Fruit fly (Drosophila melanogaster): ENCODE measurements around the gene Rph.

The Rph gene

DNA sequence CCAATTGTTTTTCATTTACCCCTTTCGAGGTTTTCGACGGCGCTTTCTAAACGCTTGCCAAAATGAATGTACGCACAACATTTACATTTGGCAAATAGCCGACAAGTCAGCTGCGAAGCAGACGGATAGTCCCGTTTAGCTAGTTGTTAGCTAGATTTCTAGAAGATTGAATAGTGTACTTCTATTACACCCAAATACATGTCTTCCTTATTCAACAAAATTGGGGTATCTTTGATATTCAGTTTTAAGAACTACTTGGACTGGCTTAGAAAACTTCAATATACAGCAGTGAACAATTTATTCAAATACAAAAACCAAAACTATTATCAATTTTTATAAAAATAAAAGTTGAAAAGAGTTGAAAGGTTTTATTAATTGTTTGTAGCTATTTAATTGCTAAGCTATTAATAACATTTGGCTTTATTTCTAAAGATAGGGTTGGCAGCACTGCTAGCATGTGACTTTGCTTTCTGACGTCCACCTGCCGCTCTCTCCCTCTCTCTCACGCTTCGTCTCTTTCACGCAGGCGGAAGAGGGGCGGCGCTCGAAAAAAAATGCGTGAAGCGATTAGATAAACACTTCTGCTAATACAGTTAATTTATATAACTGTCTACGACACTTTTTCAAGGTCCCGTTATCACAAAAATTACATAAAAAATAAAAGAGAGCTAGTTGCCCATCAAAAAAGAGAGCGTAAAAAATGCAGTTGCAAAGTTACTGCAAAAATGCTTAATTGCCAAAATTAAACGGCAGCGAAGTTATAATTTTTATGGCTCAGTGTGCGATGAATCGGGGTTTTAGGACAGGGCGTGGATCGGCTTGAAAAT lies 27.6 kb upstream of the Rph start (continued):
- no peak for TF ChIP-seq tup (GFP tag; optimal IDR thresholded peaks at IDR 0.05)
- TF ChIP-seq wek (GFP tag; optimal IDR thresholded peaks at IDR 0.05) = no peak
- no peak for TF ChIP-seq B-H1 (GFP tag; IDR thresholded peaks at IDR 0.05)
- TF ChIP-seq h (optimal IDR thresholded peaks at IDR 0.05) = no peak
- TF ChIP-seq ssp (GFP tag; IDR thresholded peaks at IDR 0.05) = no peak
- TF ChIP-seq CG2129 (GFP tag; IDR thresholded peaks at IDR 0.05; ENCODE audit: partially characterized antibody) = no peak
- no peak for TF ChIP-seq Poxn (GFP tag; IDR thresholded peaks at IDR 0.05)
- no peak for TF ChIP-seq fru (optimal IDR thresholded peaks at IDR 0.05)
- no peak for TF ChIP-seq CG14050 (GFP tag; IDR thresholded peaks at IDR 0.05)
- no peak for TF ChIP-seq chif (GFP tag; optimal IDR thresholded peaks at IDR 0.05)
- no peak for TF ChIP-seq dmrt11E (tag; optimal IDR thresholded peaks at IDR 0.05)
- peak; percentile 50 for TF ChIP-seq CoRest (tag; optimal IDR thresholded peaks at IDR 0.05)
- no peak for TF ChIP-seq so (GFP tag; IDR thresholded peaks at IDR 0.05)
- no peak for TF ChIP-seq ewg (GFP tag; optimal IDR thresholded peaks at IDR 0.05)
- TF ChIP-seq CG14965 (GFP tag; optimal IDR thresholded peaks at IDR 0.05; ENCODE audit: borderline replicate concordance) = no peak
- no peak for TF ChIP-seq ro (GFP tag; IDR thresholded peaks at IDR 0.05)
- peak; percentile 9 for TF ChIP-seq D19B (GFP tag; optimal IDR thresholded peaks at IDR 0.05)
- TF ChIP-seq lmd (GFP tag; IDR thresholded peaks at IDR 0.05) = no peak
- no peak for TF ChIP-seq CkIIα-i1 (GFP tag; IDR thresholded peaks at IDR 0.05)
- TF ChIP-seq CG7839 (tag; optimal IDR thresholded peaks at IDR 0.05) = no peak
- no peak for TF ChIP-seq CG17186 (GFP tag; optimal IDR thresholded peaks at IDR 0.05)
- peak; percentile 23 for TF ChIP-seq CG11504 (tag; optimal IDR thresholded peaks at IDR 0.05)
- no peak for TF ChIP-seq CG13894 (tag; optimal IDR thresholded peaks at IDR 0.05)
- TF ChIP-seq CG12155 (GFP tag; optimal IDR thresholded peaks at IDR 0.05) = no peak
- TF ChIP-seq Dbx (GFP tag; IDR thresholded peaks at IDR 0.05) = no peak
- TF ChIP-seq CG14860 (GFP tag; IDR thresholded peaks at IDR 0.05; ENCODE audit: partially characterized antibody) = no peak
- TF ChIP-seq Trl (optimal IDR thresholded peaks at IDR 0.05) = peak in 1 of 2 experiments; percentile 52
- no peak for TF ChIP-seq Trl (GFP tag; optimal IDR thresholded peaks at IDR 0.05)
- no peak for TF ChIP-seq bsh (GFP tag; optimal IDR thresholded peaks at IDR 0.05)
- TF ChIP-seq Dp (GFP tag; optimal IDR thresholded peaks at IDR 0.05) = no peak
- TF ChIP-seq exex (tag; optimal IDR thresholded peaks at IDR 0.05) = peak; percentile 3
- TF ChIP-seq CG12659 (GFP tag; optimal IDR thresholded peaks at IDR 0.05) = peak; percentile 16
- no peak for TF ChIP-seq zen2 (GFP tag; IDR thresholded peaks at IDR 0.05; ENCODE audit: partially characterized antibody)
- no peak for TF ChIP-seq ATbp (GFP tag; optimal IDR thresholded peaks at IDR 0.05)
- no peak for TF ChIP-seq gfzf (GFP tag; optimal IDR thresholded peaks at IDR 0.05)
- no peak for TF ChIP-seq mam (GFP tag; optimal IDR thresholded peaks at IDR 0.05)
- no peak for TF ChIP-seq NC2α (GFP tag; optimal IDR thresholded peaks at IDR 0.05)
- no peak for TF ChIP-seq NfI (GFP tag; optimal IDR thresholded peaks at IDR 0.05)
- no peak for TF ChIP-seq CG6654 (GFP tag; optimal IDR thresholded peaks at IDR 0.05)
- peak; percentile 91 for TF ChIP-seq trem (tag; optimal IDR thresholded peaks at IDR 0.05)
- peak; percentile 24; the same call in 1 of the 2 replicates for TF ChIP-seq CG31441 (GFP tag; IDR thresholded peaks at IDR 0.05)
- no peak for TF ChIP-seq amos (GFP tag; IDR thresholded peaks at IDR 0.05; ENCODE audit: partially characterized antibody)
- peak; percentile 23 for TF ChIP-seq CG4424 (GFP tag; optimal IDR thresholded peaks at IDR 0.05)
- no peak for TF ChIP-seq HmgZ (tag; optimal IDR thresholded peaks at IDR 0.05)
- no peak for TF ChIP-seq CG16863 (GFP tag; optimal IDR thresholded peaks at IDR 0.05)
- no peak for TF ChIP-seq vvl (GFP tag; IDR thresholded peaks at IDR 0.05)
- no peak for TF ChIP-seq CG13287 (GFP tag; IDR thresholded peaks at IDR 0.05; ENCODE audit: partially characterized antibody)
- no peak for TF ChIP-seq CG14667 (GFP tag; IDR thresholded peaks at IDR 0.05)
- no peak for TF ChIP-seq da (GFP tag; optimal IDR thresholded peaks at IDR 0.05)
- no peak for TF ChIP-seq onecut (GFP tag; IDR thresholded peaks at IDR 0.05)

All from whole organism, embryonic.